Worm (Caenorhabditis elegans) whole organism, young adult: ENCODE results near the gene rhr-1.

Experiments
- B0035.1 ChIP-seq: sonication (generic microtip); optimal IDR thresholded peaks from 2 replicates; lab custom pipeline; 2016; ENCODE audit warnings: missing genetic modification characterization, mild to moderate bottlenecking, missing compliant biosample characterization, missing genotype, missing genetic modification reagents
- B0261.1 ChIP-seq: sonication (generic microtip); optimal IDR thresholded peaks from 2 replicates; lab custom pipeline; 2016; ENCODE audit warnings: mild to moderate bottlenecking, missing genetic modification characterization, moderate library complexity, missing compliant biosample characterization
- B0336.3 ChIP-seq: fragments of 200-800 bp; sonication (Bioruptor generic); IDR thresholded peaks from 2 replicates; pipeline ENCODE4 v1.3.6; 2022; ENCODE audit warnings: missing genetic modification characterization, missing compliant biosample characterization
- C17E4.6 ChIP-seq: fragments of 200-800 bp; sonication (Bioruptor generic); IDR thresholded peaks from 2 replicates; pipeline ENCODE4 v1.3.6; 2022; ENCODE audit warnings: missing genetic modification reagents, missing genetic modification characterization, missing compliant biosample characterization
- F23B12.7 ChIP-seq: sonication (generic microtip); optimal IDR thresholded peaks from 2 replicates; lab custom pipeline; 2017; ENCODE audit warnings: missing genetic modification characterization, mild to moderate bottlenecking, missing compliant biosample characterization, antibody characterized with exemption, moderate library complexity; ENCODE audit not compliant: insufficient read depth
- T07F8.4 ChIP-seq: sonication (generic microtip); optimal IDR thresholded peaks from 2 replicates; lab custom pipeline; 2016; ENCODE audit warnings: mild to moderate bottlenecking, missing genetic modification characterization, moderate library complexity, missing compliant biosample characterization
- T26A5.8 ChIP-seq: sonication (generic microtip); optimal IDR thresholded peaks from 2 replicates; lab custom pipeline; 2016; ENCODE audit warnings: missing genetic modification characterization, missing compliant biosample characterization
- Y67H2A.10 ChIP-seq: fragments of 200-800 bp; sonication (Bioruptor generic); conservative IDR thresholded peaks from 2 replicates; pipeline ENCODE4 v1.3.6; 2022; ENCODE audit warnings: missing genetic modification reagents, missing genetic modification characterization, missing compliant biosample characterization
- ama-1 ChIP-seq, 3 experiments: fragments of 150-350 bp in 1 of 3; sonication (generic microtip) in 2 of 3; optimal IDR thresholded peaks; 2 replicates each; lab custom pipeline; 2014 to 2018; ENCODE audit warnings: missing biosample characterization in 2 of 3, missing genetic modification characterization in 2 of 3, missing genetic modification reagents in 2 of 3
- athp-1 ChIP-seq: sonication (generic microtip); optimal IDR thresholded peaks from 2 replicates; lab custom pipeline; 2017; ENCODE audit warnings: mild to moderate bottlenecking, missing genetic modification characterization, missing compliant biosample characterization
- attf-5 ChIP-seq: fragments of 200-800 bp; sonication (Bioruptor generic); optimal IDR thresholded peaks from 2 replicates; lab custom pipeline; 2018; ENCODE audit warnings: mild to moderate bottlenecking, missing genetic modification characterization, missing compliant biosample characterization
- ccch-3 ChIP-seq: fragments of 200-800 bp; sonication (Bioruptor generic); optimal IDR thresholded peaks from 2 replicates; lab custom pipeline; 2018; ENCODE audit warnings: mild to moderate bottlenecking, missing genetic modification characterization, missing compliant biosample characterization
- cebp-2 ChIP-seq: fragments of 200-800 bp; sonication (Bioruptor generic); IDR thresholded peaks from 2 replicates; pipeline ENCODE4 v1.3.6; 2022; ENCODE audit warnings: missing genetic modification characterization, missing compliant biosample characterization
- ceh-40 ChIP-seq: fragments of 200-800 bp; sonication (Bioruptor generic); IDR thresholded peaks from 2 replicates; pipeline ENCODE4 v1.3.6; 2022; ENCODE audit warnings: missing genetic modification characterization, missing compliant biosample characterization
- chd-7 ChIP-seq: sonication (generic microtip); optimal IDR thresholded peaks from 2 replicates; lab custom pipeline; 2016; ENCODE audit warnings: mild to moderate bottlenecking, missing genetic modification characterization, moderate library complexity, missing compliant biosample characterization
- die-1 ChIP-seq: sonication (generic microtip); optimal IDR thresholded peaks from 2 replicates; lab custom pipeline; 2016; ENCODE audit warnings: missing genotype, mild to moderate bottlenecking, missing genetic modification characterization, missing compliant biosample characterization
- dox-1 ChIP-seq: fragments of 200-800 bp; sonication (Bioruptor generic); IDR thresholded peaks from 2 replicates; pipeline ENCODE4 v1.3.6; 2022; ENCODE audit warnings: missing genetic modification reagents, missing genetic modification characterization, missing compliant biosample characterization
- dpff-1 ChIP-seq: sonication (generic microtip); optimal IDR thresholded peaks from 2 replicates; lab custom pipeline; 2017; ENCODE audit warnings: mild to moderate bottlenecking, missing genetic modification characterization, missing compliant biosample characterization
- dpl-1 ChIP-seq: fragments of 150-350 bp; optimal IDR thresholded peaks from 2 replicates; lab custom pipeline; 2014; ENCODE audit warnings: missing biosample characterization, missing genetic modification reagents, missing genetic modification characterization
- efl-1 ChIP-seq: fragments of 150-350 bp; optimal IDR thresholded peaks from 2 replicates; lab custom pipeline; 2014; ENCODE audit warnings: missing biosample characterization, missing genetic modification reagents, missing genetic modification characterization
- egl-44 ChIP-seq: fragments of 200-800 bp; sonication (Bioruptor generic); IDR thresholded peaks from 2 replicates; pipeline ENCODE4 v1.3.6; 2022; ENCODE audit warnings: missing genetic modification reagents, missing genetic modification characterization, missing compliant biosample characterization
- egrh-3 ChIP-seq: fragments of 200-800 bp; sonication (Bioruptor generic); IDR thresholded peaks from 2 replicates; pipeline ENCODE4 v1.3.6; 2022; ENCODE audit warnings: missing genetic modification reagents, missing genetic modification characterization, missing compliant biosample characterization
- fkh-3 ChIP-seq: sonication (generic microtip); optimal IDR thresholded peaks from 2 replicates; lab custom pipeline; 2016; ENCODE audit warnings: mild to moderate bottlenecking, missing genetic modification characterization, missing compliant biosample characterization
- gei-17 ChIP-seq: fragments of 200-800 bp; sonication (Bioruptor generic); optimal IDR thresholded peaks from 2 replicates; lab custom pipeline; 2018; ENCODE audit warnings: mild to moderate bottlenecking, missing genetic modification characterization, missing compliant biosample characterization
- hmg-1.2 ChIP-seq: fragments of 200-800 bp; sonication (Bioruptor generic); IDR thresholded peaks from 2 replicates; pipeline ENCODE4 v1.3.6; 2022; ENCODE audit warnings: missing genetic modification reagents, missing genetic modification characterization, missing compliant biosample characterization
- hmg-20 ChIP-seq: fragments of 200-800 bp; sonication (Bioruptor generic); IDR thresholded peaks from 2 replicates; pipeline ENCODE4 v1.3.6; 2022; ENCODE audit warnings: missing genetic modification reagents, missing genetic modification characterization, missing compliant biosample characterization
- lin-35 ChIP-seq, 3 experiments: fragments of 150-350 bp in 2 of 3; sonication (generic microtip) in 1 of 3; optimal IDR thresholded peaks; 2 replicates each; lab custom pipeline; 2014 to 2018; ENCODE audit warnings: missing biosample characterization in 3 of 3, missing genetic modification characterization in 3 of 3, missing genetic modification reagents in 3 of 3
- lin-54 ChIP-seq: fragments of 200-800 bp; sonication (Bioruptor generic); optimal IDR thresholded peaks from 2 replicates; lab custom pipeline; 2018; ENCODE audit warnings: mild to moderate bottlenecking, missing genetic modification characterization, missing compliant biosample characterization
- lir-1 ChIP-seq: fragments of 200-800 bp; sonication (Bioruptor generic); conservative IDR thresholded peaks from 2 replicates; pipeline ENCODE4 v1.3.6; 2022; ENCODE audit warnings: missing genetic modification reagents, missing genetic modification characterization, missing compliant biosample characterization
- lsl-1 ChIP-seq: fragments of 200-800 bp; sonication (Bioruptor generic); optimal IDR thresholded peaks from 2 replicates; lab custom pipeline; 2018; ENCODE audit warnings: mild to moderate bottlenecking, missing genetic modification characterization, moderate library complexity, missing compliant biosample characterization
- madf-10 ChIP-seq: sonication (generic microtip); optimal IDR thresholded peaks from 2 replicates; lab custom pipeline; 2016; ENCODE audit warnings: mild to moderate bottlenecking, missing genetic modification characterization, missing compliant biosample characterization
- madf-3 ChIP-seq: fragments of 200-800 bp; sonication (Bioruptor generic); IDR thresholded peaks from 2 replicates; pipeline ENCODE4 v1.3.6; 2022; ENCODE audit warnings: missing genetic modification reagents, missing genetic modification characterization, missing compliant biosample characterization
- mcd-1 ChIP-seq: fragments of 200-800 bp; sonication (Bioruptor generic); IDR thresholded peaks from 2 replicates; pipeline ENCODE4 v1.3.6; 2022; ENCODE audit warnings: missing genetic modification reagents, missing genetic modification characterization, missing compliant biosample characterization
- nfya-2 ChIP-seq: fragments of 200-800 bp; sonication (Bioruptor generic); IDR thresholded peaks from 2 replicates; pipeline ENCODE4 v1.3.6; 2022; ENCODE audit warnings: missing genetic modification reagents, missing genetic modification characterization, missing compliant biosample characterization
- nhr-179 ChIP-seq: sonication (generic microtip); optimal IDR thresholded peaks from 2 replicates; lab custom pipeline; 2016; ENCODE audit warnings: mild to moderate bottlenecking, missing genetic modification characterization, missing compliant biosample characterization
- nhr-27 ChIP-seq: fragments of 200-800 bp; sonication (Bioruptor generic); optimal IDR thresholded peaks from 2 replicates; lab custom pipeline; 2018; ENCODE audit warnings: mild to moderate bottlenecking, missing genetic modification characterization, moderate library complexity, missing compliant biosample characterization
- nhr-80 ChIP-seq: sonication (generic microtip); optimal IDR thresholded peaks from 2 replicates; lab custom pipeline; 2016; ENCODE audit warnings: missing genetic modification characterization, missing compliant biosample characterization
- rpc-1 ChIP-seq, 2 experiments: fragments of 150-350 bp in 1 of 2; sonication (generic microtip) in 1 of 2; optimal IDR thresholded peaks; 2 replicates each; lab custom pipeline; 2014 to 2018; ENCODE audit warnings: missing biosample characterization in 1 of 2, missing genetic modification characterization in 1 of 2, missing genetic modification reagents in 1 of 2, missing genotype in 1 of 2
- sdz-38 ChIP-seq: sonication (generic microtip); optimal IDR thresholded peaks from 2 replicates; lab custom pipeline; 2016; ENCODE audit warnings: missing genotype, missing genetic modification characterization, missing compliant biosample characterization
- sea-2 ChIP-seq: fragments of 200-800 bp; sonication (Bioruptor generic); IDR thresholded peaks from 2 replicates; pipeline ENCODE4 v1.3.6; 2022; ENCODE audit warnings: missing genetic modification characterization, missing compliant biosample characterization
- snpc-1.3 ChIP-seq: sonication (generic microtip); optimal IDR thresholded peaks from 2 replicates; lab custom pipeline; 2017; ENCODE audit warnings: missing genetic modification characterization, mild to moderate bottlenecking, missing compliant biosample characterization, antibody characterized with exemption, moderate library complexity, missing genotype, missing genetic modification reagents; ENCODE audit not compliant: insufficient read depth
- snpc-4 ChIP-seq, 5 experiments: fragments of 150-350 bp in 1 of 5; sonication (generic microtip) in 4 of 5; optimal IDR thresholded peaks; 2 replicates each; lab custom pipeline; 2014 to 2018; ENCODE audit warnings: missing genetic modification characterization in 5 of 5, missing biosample characterization in 3 of 5, antibody characterized with exemption in 2 of 5, mild to moderate bottlenecking in 2 of 5, missing compliant biosample characterization in 2 of 5, missing genotype in 2 of 5, moderate library complexity in 2 of 5, missing genetic modification reagents in 1 of 5
- somi-1 ChIP-seq: fragments of 200-800 bp; sonication (Bioruptor generic); optimal IDR thresholded peaks from 2 replicates; lab custom pipeline; 2018; ENCODE audit warnings: mild to moderate bottlenecking, missing genetic modification characterization, missing compliant biosample characterization
- tlf-1 ChIP-seq: fragments of 200-800 bp; sonication (Bioruptor generic); optimal IDR thresholded peaks from 2 replicates; lab custom pipeline; 2018; ENCODE audit warnings: mild to moderate bottlenecking, missing genetic modification characterization, missing compliant biosample characterization
- unc-130 ChIP-seq: sonication (generic microtip); optimal IDR thresholded peaks from 2 replicates; lab custom pipeline; 2016; ENCODE audit warnings: missing genetic modification reagents, missing genetic modification characterization, missing compliant biosample characterization
- xnd-1 ChIP-seq: sonication (generic microtip); optimal IDR thresholded peaks from 2 replicates; lab custom pipeline; 2016; ENCODE audit warnings: missing genotype, missing genetic modification reagents, missing genetic modification characterization, missing compliant biosample characterization
- ztf-18 ChIP-seq: sonication (generic microtip); optimal IDR thresholded peaks from 2 replicates; lab custom pipeline; 2016; ENCODE audit warnings: missing genotype, mild to moderate bottlenecking, missing genetic modification characterization, missing compliant biosample characterization
- ztf-28 ChIP-seq: fragments of 200-800 bp; sonication (Bioruptor generic); IDR thresholded peaks from 2 replicates; pipeline ENCODE4 v1.3.6; 2022; ENCODE audit warnings: missing genetic modification reagents, missing genetic modification characterization, missing compliant biosample characterization
- ztf-3 ChIP-seq: fragments of 200-800 bp; sonication (Bioruptor generic); optimal IDR thresholded peaks from 2 replicates; lab custom pipeline; 2018; ENCODE audit warnings: mild to moderate bottlenecking, missing genetic modification characterization, missing compliant biosample characterization

Gene rhr-1

ce11 chrV:5433020-5433419 lies 5.1 kb downstream of the rhr-1 start, which contains the start of gene acl-6 (continued):
- TF ChIP-seq rpc-1 (optimal IDR thresholded peaks at IDR 0.05; lab: Kevin White, UChicago) (no peak), rpc-1 (tag; optimal IDR thresholded peaks at IDR 0.05; lab: Kevin White, UChicago) (no peak), lsl-1 (GFP tag; lab: Kevin White, UChicago) (peak; percentile 11), nhr-80 (peak; percentile 98), madf-3 (GFP tag; lab: Robert Waterston, UW) (no peak), B0261.1 (tag; lab: Kevin White, UChicago) (no peak), unc-130 (no peak), die-1 (tag; lab: Kevin White, UChicago) (no peak), chd-7 (tag; lab: Kevin White, UChicago) (no peak), F23B12.7 (peak; percentile 60), ceh-40 (GFP tag; lab: Robert Waterston, UW) (no peak), efl-1 (GFP tag; lab: Kevin White, UChicago) (peak; percentile 43), ztf-3 (GFP tag; lab: Kevin White, UChicago) (no peak), ztf-18 (tag; lab: Kevin White, UChicago) (peak; percentile 30), hmg-1.2 (GFP tag; lab: Robert Waterston, UW) (peak; percentile 27; the same call in 1 of the 2 replicates), somi-1 (no peak), athp-1 (tag; lab: Kevin White, UChicago) (no peak), nhr-27 (tag; lab: Kevin White, UChicago) (no peak), nhr-179 (tag; lab: Kevin White, UChicago) (no peak), gei-17 (no peak), lin-35 (GFP tag; optimal IDR thresholded peaks at IDR 0.05; lab: Kevin White, UChicago) (peak in 1 of 3 experiments; percentile 73), snpc-1.3 (tag; lab: Kevin White, UChicago) (no peak), snpc-4 (GFP tag; optimal IDR thresholded peaks at IDR 0.05; lab: Kevin White, UChicago) (no peak), snpc-4 (tag; optimal IDR thresholded peaks at IDR 0.05; lab: Kevin White, UChicago) (peak in 1 of 4 experiments; percentile 27), madf-10 (tag; lab: Kevin White, UChicago) (no peak), dpff-1 (tag; lab: Kevin White, UChicago) (no peak), B0336.3 (GFP tag; lab: Robert Waterston, UW) (no peak), T26A5.8 (tag; lab: Kevin White, UChicago) (no peak), sdz-38 (tag; lab: Kevin White, UChicago) (no peak), xnd-1 (tag; lab: Kevin White, UChicago) (no peak), ccch-3 (GFP tag; lab: Kevin White, UChicago) (no peak), ztf-28 (no peak), T07F8.4 (no peak), sea-2 (GFP tag; lab: Robert Waterston, UW) (no peak), nfya-2 (GFP tag; lab: Robert Waterston, UW) (no peak), egrh-3 (GFP tag; lab: Robert Waterston, UW) (no peak), C17E4.6 (GFP tag; lab: Robert Waterston, UW) (no peak), egl-44 (GFP tag; lab: Robert Waterston, UW) (no peak), lir-1 (no peak), mcd-1 (peak; percentile 94), dpl-1 (GFP tag; lab: Kevin White, UChicago) (peak; percentile 31), fkh-3 (tag; lab: Kevin White, UChicago) (no peak), B0035.1 (tag; lab: Kevin White, UChicago) (no peak), ama-1 (optimal IDR thresholded peaks at IDR 0.05; lab: Kevin White, UChicago) (no peak), ama-1 (GFP tag; optimal IDR thresholded peaks at IDR 0.05; lab: Kevin White, UChicago) (no peak), lin-54 (GFP tag; lab: Kevin White, UChicago) (peak; percentile 86), dox-1 (GFP tag; lab: Robert Waterston, UW) (peak; percentile 74), tlf-1 (GFP tag; lab: Kevin White, UChicago) (no peak), hmg-20 (GFP tag; lab: Robert Waterston, UW) (no peak), Y67H2A.10 (GFP tag; lab: Robert Waterston, UW) (no peak), cebp-2 (GFP tag; lab: Robert Waterston, UW) (no peak), attf-5 (GFP tag; lab: Kevin White, UChicago) (peak; percentile 60)
